Worm (Caenorhabditis elegans): ENCODE results near the gene B0281.3.
A peak's percentile ranks its signal among the peaks of the same experiment; 100 is the strongest.

The B0281.3 gene

DNA sequence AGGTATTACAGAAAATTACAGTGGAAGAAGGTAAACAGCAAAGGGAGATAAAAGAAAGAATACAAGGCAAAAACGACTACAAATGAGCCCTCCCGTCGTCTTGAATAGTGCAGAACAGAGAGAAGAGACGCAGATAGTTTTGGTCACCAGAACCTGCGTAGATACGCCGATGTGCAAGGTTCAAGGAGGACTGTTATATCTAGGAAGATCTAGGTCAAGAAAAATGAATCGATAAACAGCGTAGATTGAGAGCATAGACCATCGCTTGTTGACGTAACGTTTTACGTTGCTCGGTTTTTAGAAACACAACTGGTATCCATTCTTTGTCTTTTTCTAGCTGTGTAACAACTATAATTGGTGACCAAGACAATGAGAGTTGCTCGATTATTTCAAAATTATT is 6.0 kb upstream of the B0281.3 start, which contains the start of gene B0281.5:
Gene B0281.5 (minus strand): TSS at position 101 of the 400 bp plus-strand sequence.
- TF ChIP-seq nhr-80 (tag; optimal IDR thresholded peaks at IDR 0.05) (no peak), F52B5.7 (tag; optimal IDR thresholded peaks at IDR 0.05) (no peak), tlf-1 (GFP tag; optimal IDR thresholded peaks at IDR 0.05) (no peak), F57A8.1 (GFP tag; optimal IDR thresholded peaks at IDR 0.05) (no peak), cebp-2 (GFP tag; IDR thresholded peaks at IDR 0.05) (no peak), chd-7 (tag; optimal IDR thresholded peaks at IDR 0.05) (no peak), pha-4 (tag; optimal IDR thresholded peaks at IDR 0.05) (no peak), lag-1 (GFP tag; IDR thresholded peaks at IDR 0.05) (no peak)

ce11 chrII:2302330-2302729 is 4.5 kb upstream of the B0281.3 start, which contains the start of gene B0281.6:
Gene B0281.6, minus strand, starts transcription at chrII:2302430.
- TF ChIP-seq B0035.1 (tag; optimal IDR thresholded peaks at IDR 0.05) (no peak), egrh-3 (GFP tag; IDR thresholded peaks at IDR 0.05) (no peak), K11D2.4 (GFP tag; IDR thresholded peaks at IDR 0.05) (no peak), ama-1 (optimal IDR thresholded peaks at IDR 0.05) (no peak), ama-1 (GFP tag; optimal IDR thresholded peaks at IDR 0.05) (no peak), lsy-27 (tag; optimal IDR thresholded peaks at IDR 0.05; ENCODE audit: borderline replicate concordance, insufficient read depth) (no peak), sdz-38 (tag; optimal IDR thresholded peaks at IDR 0.05) (no peak), gei-17 (GFP tag; optimal IDR thresholded peaks at IDR 0.05) (no peak), F55B11.4 (tag; optimal IDR thresholded peaks at IDR 0.05; ENCODE audit: borderline replicate concordance, insufficient read depth) (no peak), zfh-2 (GFP tag; conservative IDR thresholded peaks at IDR 0.05) (no peak), hmg-20 (GFP tag; IDR thresholded peaks at IDR 0.05) (no peak), ceh-27 (GFP tag; optimal IDR thresholded peaks at IDR 0.05) (no peak), lin-26 (GFP tag; IDR thresholded peaks at IDR 0.05) (no peak)

ce11 chrII:2304575-2304974 is 2.3 kb upstream of the B0281.3 start:
- TF ChIP-seq ztf-18 (tag; optimal IDR thresholded peaks at IDR 0.05) (no peak), rpc-1 (optimal IDR thresholded peaks at IDR 0.05) (peak; percentile 46), rpc-1 (tag; optimal IDR thresholded peaks at IDR 0.05) (peak; percentile 70), tbp1 (GFP tag; optimal IDR thresholded peaks at IDR 0.05) (peak; percentile 86), B0261.1 (tag; optimal IDR thresholded peaks at IDR 0.05) (peak; percentile 54), sptf-2 (GFP tag; optimal IDR thresholded peaks at IDR 0.05) (no peak), nfya-2 (GFP tag; IDR thresholded peaks at IDR 0.05) (no peak), ZK185.1 (tag; optimal IDR thresholded peaks at IDR 0.05; ENCODE audit: poor library complexity, severe bottlenecking) (no peak)

- TF ChIP-seq attf-5 (GFP tag; optimal IDR thresholded peaks at IDR 0.05), result no peak
- no peak for TF ChIP-seq akir-1 (GFP tag; optimal IDR thresholded peaks at IDR 0.05)
- TF ChIP-seq efl-1 (GFP tag; optimal IDR thresholded peaks at IDR 0.05), result no peak
- peak; percentile 62 for TF ChIP-seq nhr-80 (tag; optimal IDR thresholded peaks at IDR 0.05)
Observed at ce11 chrII:2305507-2305906, 1.3 kb upstream of the B0281.3 start.

- no peak for TF ChIP-seq C17E4.6 (GFP tag; IDR thresholded peaks at IDR 0.05)
- TF ChIP-seq madf-8 (GFP tag; conservative IDR thresholded peaks at IDR 0.05), result no peak
- no peak for TF ChIP-seq attf-6 (GFP tag; IDR thresholded peaks at IDR 0.05)
- no peak for TF ChIP-seq egl-44 (GFP tag; IDR thresholded peaks at IDR 0.05)
- no peak for TF ChIP-seq F37B4.10 (GFP tag; IDR thresholded peaks at IDR 0.05)
- no peak for TF ChIP-seq zim-3 (tag; optimal IDR thresholded peaks at IDR 0.05)
- no peak for TF ChIP-seq ceh-79 (tag; optimal IDR thresholded peaks at IDR 0.05)
- no peak for TF ChIP-seq egrh-3 (GFP tag; IDR thresholded peaks at IDR 0.05)
- no peak for TF ChIP-seq nfya-1 (tag; optimal IDR thresholded peaks at IDR 0.05; ENCODE audit: borderline replicate concordance, insufficient read depth)
- no peak for TF ChIP-seq tlf-1 (GFP tag; optimal IDR thresholded peaks at IDR 0.05)
- no peak for TF ChIP-seq lsy-27 (tag; optimal IDR thresholded peaks at IDR 0.05; ENCODE audit: borderline replicate concordance, insufficient read depth)
Observed at ce11 chrII:2312747-2313146, 5.9 kb downstream of the B0281.3 start, which contains the start of the genes trim-21 and B0281.1. Gene trim-21, minus strand, starts transcription at chrII:2312847. Gene B0281.1, plus strand, starts transcription at chrII:2313067.

Measured in whole organism, young adult.